Worm (Caenorhabditis elegans) whole organism, L3 larva: ENCODE data around the gene nspf-1.

ENCODE experiments used
- aly-2 ChIP-seq: fragments of 150-350 bp; optimal IDR thresholded peaks from 2 replicates; lab custom pipeline; 2014; ENCODE audit warnings: missing biosample characterization, missing genetic modification characterization
- ama-1 ChIP-seq: fragments of 150-350 bp; optimal IDR thresholded peaks from 2 replicates; lab custom pipeline; 2018
- egl-27 ChIP-seq: sonication (generic microtip); optimal IDR thresholded peaks from 4 replicates; lab custom pipeline; 2017; ENCODE audit warnings: missing biosample characterization, missing genetic modification reagents, missing genetic modification characterization
- fkh-10 ChIP-seq: sonication (generic microtip); optimal IDR thresholded peaks from 2 replicates; lab custom pipeline; 2017; ENCODE audit warnings: missing biosample characterization, missing genetic modification reagents, missing genetic modification characterization
- mml-1 ChIP-seq: fragments of 150-350 bp; sonication (generic microtip); optimal IDR thresholded peaks from 3 replicates; lab custom pipeline; 2014; ENCODE audit warnings: missing biosample characterization, missing genetic modification characterization
- nhr-76 ChIP-seq: fragments of 150-350 bp; sonication (generic microtip); optimal IDR thresholded peaks from 5 replicates; lab custom pipeline; 2014; ENCODE audit warnings: missing biosample characterization, missing genetic modification characterization
- pqm-1 ChIP-seq: fragments of 150-350 bp; optimal IDR thresholded peaks from 2 replicates; lab custom pipeline; 2017; ENCODE audit warnings: missing biosample characterization, missing genetic modification characterization, inconsistent platforms
- skn-1 ChIP-seq: fragments of 150-350 bp; optimal IDR thresholded peaks from 2 replicates; lab custom pipeline; 2014; ENCODE audit warnings: missing biosample characterization, missing genetic modification characterization
- snpc-4 ChIP-seq: fragments of 150-350 bp; optimal IDR thresholded peaks from 2 replicates; lab custom pipeline; 2014; ENCODE audit warnings: missing biosample characterization, missing genetic modification characterization
- unc-39 ChIP-seq: sonication (generic microtip); optimal IDR thresholded peaks from 4 replicates; lab custom pipeline; 2017; ENCODE audit warnings: missing biosample characterization, missing genetic modification characterization
- zag-1 ChIP-seq: fragments of 150-350 bp; optimal IDR thresholded peaks from 2 replicates; lab custom pipeline; 2014; ENCODE audit warnings: missing biosample characterization, missing genetic modification characterization

- TF ChIP-seq snpc-4 (tag; lab: Kevin White, UChicago) (no peak), egl-27 (no peak), mml-1 (no peak), fkh-10 (GFP tag; lab: Kevin White, UChicago) (no peak), aly-2 (no peak), ama-1 (lab: Kevin White, UChicago) (no peak), zag-1 (tag; lab: Kevin White, UChicago) (no peak), unc-39 (no peak), nhr-76 (tag; lab: Kevin White, UChicago) (no peak), pqm-1 (tag; lab: Kevin White, UChicago) (no peak), skn-1 (tag; lab: Kevin White, UChicago) (no peak)
These were observed 6.3 kb upstream of the nspf-1 start, which contains the start of gene F34D6.1 for ce11 chrII:2681118-2681517.
